Worm (Caenorhabditis elegans) whole organism, mixed stage, embryonic: Measurements from ENCODE around the gene rpn-5.

Source experiments
- blmp-1 ChIP-seq: fragments of 150-350 bp; optimal IDR thresholded peaks from 2 replicates; lab custom pipeline; 2014; ENCODE audit warnings: missing biosample characterization, missing genetic modification characterization
- ceh-39 ChIP-seq: fragments of 150-350 bp; optimal IDR thresholded peaks from 2 replicates; lab custom pipeline; 2014; ENCODE audit warnings: missing biosample characterization, missing genetic modification characterization
- elt-3 ChIP-seq: fragments of 150-350 bp; optimal IDR thresholded peaks from 2 replicates; lab custom pipeline; 2014; ENCODE audit warnings: missing biosample characterization, missing genetic modification characterization
- hlh-1 ChIP-seq: fragments of 150-350 bp; optimal IDR thresholded peaks from 2 replicates; lab custom pipeline; 2014; ENCODE audit warnings: missing biosample characterization, missing genetic modification reagents, missing genetic modification characterization
- lsy-2 ChIP-seq: fragments of 150-350 bp; optimal IDR thresholded peaks from 2 replicates; lab custom pipeline; 2014; ENCODE audit warnings: missing biosample characterization, missing genetic modification characterization
- mab-5 ChIP-seq: fragments of 150-350 bp; optimal IDR thresholded peaks from 2 replicates; lab custom pipeline; 2014; ENCODE audit warnings: missing biosample characterization, missing genetic modification characterization
- mep-1 ChIP-seq: fragments of 150-350 bp; optimal IDR thresholded peaks from 2 replicates; lab custom pipeline; 2017; ENCODE audit warnings: missing biosample characterization, missing genetic modification reagents, missing genetic modification characterization, inconsistent platforms
- nhr-237 ChIP-seq: fragments of 150-350 bp; optimal IDR thresholded peaks from 2 replicates; lab custom pipeline; 2014; ENCODE audit warnings: missing biosample characterization, missing genetic modification characterization
- nhr-28 ChIP-seq: fragments of 150-350 bp; optimal IDR thresholded peaks from 2 replicates; lab custom pipeline; 2014; ENCODE audit warnings: missing biosample characterization, missing genetic modification characterization
- snpc-4 ChIP-seq: fragments of 150-350 bp; optimal IDR thresholded peaks from 2 replicates; lab custom pipeline; 2014; ENCODE audit warnings: missing biosample characterization, missing genetic modification characterization
- unc-62 ChIP-seq: fragments of 150-350 bp; optimal IDR thresholded peaks from 2 replicates; lab custom pipeline; 2014; ENCODE audit warnings: missing biosample characterization, missing genetic modification reagents, missing genetic modification characterization

DNA sequence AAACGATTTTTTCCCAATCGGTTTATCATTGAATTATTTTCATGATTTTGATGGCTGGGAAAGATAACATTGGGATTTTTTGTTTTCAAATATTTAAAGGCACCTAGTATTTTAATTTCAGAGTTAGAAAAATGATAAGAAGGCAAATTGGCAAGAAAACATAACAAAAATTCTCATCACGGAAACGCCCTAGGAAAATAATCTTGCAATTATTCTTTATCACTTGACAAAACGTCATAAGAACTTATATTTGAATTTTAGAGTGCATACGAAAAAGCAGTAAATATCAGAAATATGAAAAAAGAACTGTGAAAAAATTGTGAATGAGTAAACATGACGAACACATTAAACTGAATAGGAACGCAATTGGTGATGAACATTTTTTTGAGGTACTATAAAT, 40.9 kb downstream of the rpn-5 start:
- no peak for TF ChIP-seq elt-3 (tag; lab: Kevin White, UChicago)
- TF ChIP-seq mep-1 (tag; lab: Kevin White, UChicago): no peak
- no peak for TF ChIP-seq nhr-237 (tag; lab: Kevin White, UChicago)
- TF ChIP-seq snpc-4 (tag; lab: Kevin White, UChicago): no peak
- no peak for TF ChIP-seq ceh-39 (tag; lab: Kevin White, UChicago)
- no peak for TF ChIP-seq lsy-2
- TF ChIP-seq nhr-28 (tag; lab: Kevin White, UChicago): no peak
- TF ChIP-seq unc-62 (GFP tag; lab: Kevin White, UChicago): no peak
- TF ChIP-seq hlh-1: no peak
- no peak for TF ChIP-seq mab-5
- no peak for TF ChIP-seq blmp-1 (tag; lab: Kevin White, UChicago)
